Worm (Caenorhabditis elegans) whole organism, L1 larva: Measurements from ENCODE around the gene twk-7.

ENCODE experiments used
- ama-1 ChIP-seq: fragments of 150-350 bp; optimal IDR thresholded peaks from 2 replicates; lab custom pipeline; 2014
- elt-3 ChIP-seq, 6 experiments: fragments of 150-350 bp in 1 of 6; sonication (generic microtip); optimal IDR thresholded peaks; 2 replicates each; lab custom pipeline; 2017 to 2018; ENCODE audit warnings: missing biosample characterization in 6 of 6, missing genetic modification characterization in 6 of 6, inconsistent platforms in 1 of 6
- ztf-11 ChIP-seq, 2 experiments: sonication (generic microtip); optimal IDR thresholded peaks; 2 replicates each; lab custom pipeline; 2016 to 2017; ENCODE audit warnings: missing genetic modification characterization in 2 of 2, missing biosample characterization in 1 of 2, missing compliant biosample characterization in 1 of 2

DNA sequence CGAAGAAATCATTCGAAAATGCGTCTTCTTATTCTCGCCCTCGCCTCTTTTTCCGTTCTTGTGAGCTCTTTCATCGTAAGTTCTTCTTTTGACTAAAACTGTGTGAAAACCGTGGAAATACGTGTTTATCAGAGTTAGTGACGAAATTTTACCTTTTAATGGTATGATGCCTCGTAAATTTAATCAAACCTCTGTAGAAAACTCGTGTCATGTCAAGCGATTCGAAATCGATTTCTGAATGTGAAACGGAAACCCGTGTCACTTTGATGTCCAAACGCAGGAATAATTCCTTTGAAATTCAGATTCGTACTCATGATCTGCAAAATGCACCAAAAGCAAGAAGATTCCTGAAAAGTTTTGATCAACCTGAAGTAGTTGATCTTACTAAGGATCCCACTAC lies 5.0 kb upstream of the twk-7 start, which contains the start of gene F22B7.3:
- TF ChIP-seq ama-1 (lab: Kevin White, UChicago) (no peak), ztf-11 (tag; optimal IDR thresholded peaks at IDR 0.05; lab: Kevin White, UChicago) (no peak), elt-3 (tag; optimal IDR thresholded peaks at IDR 0.05; lab: Kevin White, UChicago) (no peak)
